Worm (Caenorhabditis elegans): ENCODE results near the gene F11A5.17.

F11A5.17 gene

ce11 chrV:16229896-16230295, 28.1 kb downstream of the F11A5.17 start, which contains the start of the genes F21H7.2 and F21H7.12:
Gene F21H7.2 (minus strand): TSS chrV:16229996.
Gene F21H7.12 (plus strand): TSS chrV:16230165.
- TF ChIP-seq mab-5 (tag; optimal IDR thresholded peaks at IDR 0.05) (no peak), ces-1 (GFP tag; optimal IDR thresholded peaks at IDR 0.05) (no peak), unc-62 (GFP tag; optimal IDR thresholded peaks at IDR 0.05) (no peak), blmp-1 (tag; optimal IDR thresholded peaks at IDR 0.05) (no peak), nhr-76 (tag; optimal IDR thresholded peaks at IDR 0.05) (no peak), nhr-2 (tag; optimal IDR thresholded peaks at IDR 0.05) (no peak), ceh-43 (GFP tag; optimal IDR thresholded peaks at IDR 0.05) (no peak), zip-8 (tag; optimal IDR thresholded peaks at IDR 0.05) (no peak), sem-2 (GFP tag; optimal IDR thresholded peaks at IDR 0.05) (no peak), mep-1 (tag; optimal IDR thresholded peaks at IDR 0.05) (no peak), unc-120 (tag; optimal IDR thresholded peaks at IDR 0.05; ENCODE audit: poor library complexity, severe bottlenecking) (no peak), elt-3 (tag; optimal IDR thresholded peaks at IDR 0.05) (no peak), elt-1 (tag; optimal IDR thresholded peaks at IDR 0.05; ENCODE audit: borderline replicate concordance, insufficient read depth) (no peak), bed-3 (GFP tag; optimal IDR thresholded peaks at IDR 0.05) (no peak), nhr-28 (tag; optimal IDR thresholded peaks at IDR 0.05) (no peak), nhr-237 (tag; optimal IDR thresholded peaks at IDR 0.05) (no peak), drap-1 (GFP tag; optimal IDR thresholded peaks at IDR 0.05) (no peak), sptf-1 (tag; optimal IDR thresholded peaks at IDR 0.05) (no peak), mls-2 (tag; optimal IDR thresholded peaks at IDR 0.05) (no peak), flh-1 (GFP tag; optimal IDR thresholded peaks at IDR 0.05) (no peak)

DNA sequence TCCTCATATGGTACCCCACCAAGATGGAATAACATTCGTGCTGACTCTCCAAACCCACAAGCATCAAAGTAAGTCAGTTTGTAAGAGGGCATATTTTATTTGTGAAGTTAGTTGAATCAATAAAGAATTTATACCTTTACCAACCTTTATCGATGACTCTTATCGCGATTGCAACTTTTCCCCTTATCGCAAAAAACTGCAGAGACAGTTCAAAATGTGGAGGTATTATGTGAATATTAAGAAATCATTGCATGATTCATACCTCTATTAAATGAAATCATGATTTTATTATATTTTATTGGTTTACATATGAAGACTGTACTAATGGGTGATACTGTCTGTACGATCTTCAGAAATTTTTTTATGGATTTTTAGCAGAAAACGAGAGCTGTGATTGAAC, 30.4 kb downstream of the F11A5.17 start, which contains the start of gene gst-22:
Gene gst-22 (minus strand): TSS at position 103 of the 400 bp plus-strand sequence.
- TF ChIP-seq lsy-2 (tag; optimal IDR thresholded peaks at IDR 0.05): no peak
- no peak for TF ChIP-seq ztf-11 (tag; optimal IDR thresholded peaks at IDR 0.05)
- TF ChIP-seq mab-5 (tag; optimal IDR thresholded peaks at IDR 0.05): no peak
- TF ChIP-seq bed-3 (GFP tag; optimal IDR thresholded peaks at IDR 0.05): no peak
- no peak for TF ChIP-seq drap-1 (GFP tag; optimal IDR thresholded peaks at IDR 0.05)
- TF ChIP-seq ceh-83 (GFP tag; optimal IDR thresholded peaks at IDR 0.05): no peak
- no peak for TF ChIP-seq M03D4.4 (tag; optimal IDR thresholded peaks at IDR 0.05)
- no peak for TF ChIP-seq lin-13 (tag; optimal IDR thresholded peaks at IDR 0.05)
- TF ChIP-seq unc-62 (GFP tag; optimal IDR thresholded peaks at IDR 0.05): no peak
- TF ChIP-seq elt-3 (tag; optimal IDR thresholded peaks at IDR 0.05): no peak
- TF ChIP-seq nhr-12 (tag; optimal IDR thresholded peaks at IDR 0.05): no peak
- TF ChIP-seq elt-1 (tag; optimal IDR thresholded peaks at IDR 0.05; ENCODE audit: borderline replicate concordance, insufficient read depth): no peak
- TF ChIP-seq unc-39 (tag; optimal IDR thresholded peaks at IDR 0.05): no peak
- no peak for TF ChIP-seq zip-8 (tag; optimal IDR thresholded peaks at IDR 0.05)
- no peak for TF ChIP-seq ces-1 (GFP tag; optimal IDR thresholded peaks at IDR 0.05)
- no peak for TF ChIP-seq sptf-1 (tag; optimal IDR thresholded peaks at IDR 0.05)
- no peak for TF ChIP-seq pha-4 (tag; optimal IDR thresholded peaks at IDR 0.05)

- TF ChIP-seq elt-1 (tag; optimal IDR thresholded peaks at IDR 0.05; ENCODE audit: borderline replicate concordance, insufficient read depth) (no peak), ztf-11 (tag; optimal IDR thresholded peaks at IDR 0.05) (no peak), mls-2 (tag; optimal IDR thresholded peaks at IDR 0.05) (no peak), bed-3 (GFP tag; optimal IDR thresholded peaks at IDR 0.05) (no peak), zip-8 (tag; optimal IDR thresholded peaks at IDR 0.05) (no peak), lin-13 (tag; optimal IDR thresholded peaks at IDR 0.05) (no peak), hlh-1 (tag; optimal IDR thresholded peaks at IDR 0.05) (no peak), ceh-39 (tag; optimal IDR thresholded peaks at IDR 0.05) (no peak), cnd-1 (tag; optimal IDR thresholded peaks at IDR 0.05) (no peak), ceh-43 (GFP tag; optimal IDR thresholded peaks at IDR 0.05) (no peak), unc-120 (tag; optimal IDR thresholded peaks at IDR 0.05; ENCODE audit: poor library complexity, severe bottlenecking) (no peak), lin-32 (GFP tag; optimal IDR thresholded peaks at IDR 0.05) (no peak), elt-3 (tag; optimal IDR thresholded peaks at IDR 0.05) (no peak), nhr-237 (tag; optimal IDR thresholded peaks at IDR 0.05) (no peak), nhr-28 (tag; optimal IDR thresholded peaks at IDR 0.05) (no peak), mep-1 (tag; optimal IDR thresholded peaks at IDR 0.05) (no peak), nhr-2 (tag; optimal IDR thresholded peaks at IDR 0.05) (no peak), unc-39 (tag; optimal IDR thresholded peaks at IDR 0.05) (no peak), sptf-1 (tag; optimal IDR thresholded peaks at IDR 0.05) (no peak), M03D4.4 (tag; optimal IDR thresholded peaks at IDR 0.05) (no peak)
Observed at ce11 chrV:16233624-16234023, 31.8 kb downstream of the F11A5.17 start, which contains the start of gene clec-233. Gene clec-233 (plus strand): TSS chrV:16233924.

- TF ChIP-seq nhr-12 (tag; optimal IDR thresholded peaks at IDR 0.05) (no peak), elt-1 (tag; optimal IDR thresholded peaks at IDR 0.05; ENCODE audit: borderline replicate concordance, insufficient read depth) (no peak), unc-62 (GFP tag; optimal IDR thresholded peaks at IDR 0.05) (no peak), ceh-43 (GFP tag; optimal IDR thresholded peaks at IDR 0.05) (no peak), cnd-1 (tag; optimal IDR thresholded peaks at IDR 0.05) (no peak), pha-4 (tag; optimal IDR thresholded peaks at IDR 0.05) (no peak), mab-5 (tag; optimal IDR thresholded peaks at IDR 0.05) (no peak), ham-2 (GFP tag; optimal IDR thresholded peaks at IDR 0.05) (no peak), ceh-83 (GFP tag; optimal IDR thresholded peaks at IDR 0.05) (no peak), lsy-2 (tag; optimal IDR thresholded peaks at IDR 0.05) (no peak), elt-3 (tag; optimal IDR thresholded peaks at IDR 0.05) (no peak), zip-8 (tag; optimal IDR thresholded peaks at IDR 0.05) (no peak), lin-32 (GFP tag; optimal IDR thresholded peaks at IDR 0.05) (no peak), ztf-11 (tag; optimal IDR thresholded peaks at IDR 0.05) (no peak), unc-39 (tag; optimal IDR thresholded peaks at IDR 0.05) (no peak), tbx-8 (GFP tag; optimal IDR thresholded peaks at IDR 0.05) (no peak), hlh-1 (tag; optimal IDR thresholded peaks at IDR 0.05) (no peak)
Observed at ce11 chrV:16235135-16235534, 33.3 kb downstream of the F11A5.17 start, which contains the start of gene F21H7.3. Gene F21H7.3 (minus strand): TSS chrV:16235235.
